Fruit fly (Drosophila melanogaster) whole organism, embryonic: Measurements from ENCODE around the gene mTTF.

ENCODE experiments used
- BEAF-32 ChIP-seq: fragments of 200-800 bp; sonication (Bioruptor generic); optimal IDR thresholded peaks from 3 replicates; lab custom pipeline; 2017; ENCODE audit warnings: missing biosample characterization, missing genetic modification characterization, mild to moderate bottlenecking, moderate library complexity, missing genetic modification reagents
- Bgb ChIP-seq: fragments of 200-800 bp; sonication (Bioruptor generic); IDR thresholded peaks from 2 replicates; pipeline ENCODE4 v1.3.6; 2022; ENCODE audit warnings: missing biosample characterization, missing genetic modification characterization; ENCODE audit not compliant: partially characterized antibody
- CG10267 ChIP-seq: fragments of 200-800 bp; sonication (Bioruptor generic); optimal IDR thresholded peaks from 2 replicates; lab custom pipeline; 2018; ENCODE audit warnings: missing biosample characterization, mild to moderate bottlenecking, missing genetic modification characterization, moderate library complexity
- CG10565 ChIP-seq: fragments of 200-800 bp; sonication (Bioruptor generic); optimal IDR thresholded peaks from 3 replicates; lab custom pipeline; 2016; ENCODE audit warnings: missing biosample characterization, mild to moderate bottlenecking, missing genetic modification characterization
- CG12299 ChIP-seq: fragments of 200-800 bp; sonication (Bioruptor generic); optimal IDR thresholded peaks from 2 replicates; lab custom pipeline; 2018; ENCODE audit warnings: missing biosample characterization, mild to moderate bottlenecking, missing genetic modification characterization
- CG15479 ChIP-seq: fragments of 200-800 bp; sonication (Bioruptor generic); optimal IDR thresholded peaks from 3 replicates; lab custom pipeline; 2019; ENCODE audit warnings: missing biosample characterization, mild to moderate bottlenecking, missing genetic modification characterization, moderate library complexity
- CG1602 ChIP-seq: fragments of 200-800 bp; sonication (Bioruptor generic); optimal IDR thresholded peaks from 3 replicates; lab custom pipeline; 2016; ENCODE audit warnings: missing biosample characterization, missing genetic modification characterization
- CG1647 ChIP-seq: fragments of 200-800 bp; sonication (Bioruptor generic); optimal IDR thresholded peaks from 3 replicates; lab custom pipeline; 2016; ENCODE audit warnings: missing biosample characterization, missing genetic modification characterization
- CG2712 ChIP-seq: fragments of 200-800 bp; optimal IDR thresholded peaks from 3 replicates; lab custom pipeline; 2019; ENCODE audit warnings: missing biosample characterization, mild to moderate bottlenecking, missing genetic modification characterization, moderate library complexity
- CG3281 ChIP-seq: fragments of 200-800 bp; sonication (Bioruptor generic); optimal IDR thresholded peaks from 3 replicates; lab custom pipeline; 2017; ENCODE audit warnings: missing biosample characterization, mild to moderate bottlenecking, missing genetic modification characterization
- CG3838 ChIP-seq: fragments of 200-800 bp; sonication (Bioruptor generic); optimal IDR thresholded peaks from 3 replicates; lab custom pipeline; 2016; ENCODE audit warnings: missing biosample characterization, missing genetic modification characterization
- CG4730 ChIP-seq: fragments of 200-800 bp; sonication (Bioruptor generic); IDR thresholded peaks from 2 replicates; pipeline ENCODE4 v1.3.6; 2022; ENCODE audit warnings: missing biosample characterization, missing genetic modification characterization
- CG6272 ChIP-seq: fragments of 200-800 bp; sonication (Bioruptor generic); IDR thresholded peaks from 2 replicates; pipeline ENCODE4 v1.3.6; 2022; ENCODE audit warnings: missing biosample characterization, missing genetic modification characterization
- CG7963 ChIP-seq: fragments of 200-800 bp; sonication (Bioruptor generic); IDR thresholded peaks from 3 replicates; pipeline ENCODE4 v1.3.6; 2022; ENCODE audit warnings: missing biosample characterization, missing genetic modification characterization; ENCODE audit not compliant: partially characterized antibody
- CG8281 ChIP-seq: fragments of 200-800 bp; sonication (Bioruptor generic); optimal IDR thresholded peaks from 2 replicates; lab custom pipeline; 2018; ENCODE audit warnings: missing biosample characterization, mild to moderate bottlenecking, missing genetic modification characterization, moderate library complexity
- CG8359 ChIP-seq: fragments of 200-800 bp; sonication (Bioruptor generic); optimal IDR thresholded peaks from 2 replicates; lab custom pipeline; 2017; ENCODE audit warnings: missing biosample characterization, mild to moderate bottlenecking, missing genetic modification characterization, borderline replicate concordance
- Deaf1 ChIP-seq: fragments of 200-800 bp; optimal IDR thresholded peaks from 3 replicates; lab custom pipeline; 2019; ENCODE audit warnings: missing biosample characterization, mild to moderate bottlenecking, missing genetic modification characterization, moderate library complexity
- Dfd ChIP-seq, 2 experiments: fragments of >200 bp; optimal IDR thresholded peaks; 2 replicates each; lab custom pipeline; 2017; ENCODE audit warnings: missing biosample characterization in 2 of 2, missing genetic modification characterization in 2 of 2
- Ets65A ChIP-seq: fragments of 200-800 bp; sonication (Bioruptor generic); peaks from one replicate; lab custom pipeline; 2016; ENCODE audit warnings: missing biosample characterization, missing genetic modification characterization
- Ets97D ChIP-seq: fragments of 200-800 bp; sonication (Bioruptor generic); optimal IDR thresholded peaks from 3 replicates; lab custom pipeline; 2016; ENCODE audit warnings: missing biosample characterization, missing genetic modification characterization
- GATAe ChIP-seq: fragments of 200-800 bp; sonication (Bioruptor generic); conservative IDR thresholded peaks from 2 replicates; pipeline ENCODE4 v1.3.6; 2022; ENCODE audit warnings: missing biosample characterization, missing genetic modification characterization
- Jarid2 ChIP-seq: fragments of 200-800 bp; sonication (Bioruptor generic); optimal IDR thresholded peaks from 3 replicates; lab custom pipeline; 2017; ENCODE audit warnings: mild to moderate bottlenecking, missing biosample characterization, missing genetic modification reagents, missing genetic modification characterization
- Mes4 ChIP-seq: fragments of 200-800 bp; sonication (Bioruptor generic); optimal IDR thresholded peaks from 2 replicates; lab custom pipeline; 2016; ENCODE audit warnings: missing biosample characterization, missing genetic modification characterization
- Mrtf ChIP-seq: fragments of 200-800 bp; sonication (Bioruptor generic); IDR thresholded peaks from 3 replicates; pipeline ENCODE4 v1.3.6; 2022; ENCODE audit warnings: missing biosample characterization, missing genetic modification characterization
- Pdp1 ChIP-seq, 2 experiments: fragments of 200-800 bp; sonication (Bioruptor generic); optimal IDR thresholded peaks; 3 replicates each; lab custom pipeline; 2016; ENCODE audit warnings: missing biosample characterization in 2 of 2, missing genetic modification characterization in 2 of 2, mild to moderate bottlenecking in 1 of 2, moderate library complexity in 1 of 2
- Rx ChIP-seq: fragments of 200-800 bp; sonication (Bioruptor generic); IDR thresholded peaks from 2 replicates; pipeline ENCODE4 v1.3.6; 2022; ENCODE audit warnings: missing biosample characterization, missing genetic modification characterization
- Tbp ChIP-seq: fragments of >200 bp; optimal IDR thresholded peaks from 2 replicates; lab custom pipeline; 2018; ENCODE audit warnings: missing biosample characterization, missing genetic modification characterization
- Trl ChIP-seq, 3 experiments: fragments of >200 bp in 2 of 3; fragments of 200-800 bp in 1 of 3; sonication (Bioruptor generic) in 1 of 3; optimal IDR thresholded peaks; 2 replicates in 1 of 3; 3 replicates in 2 of 3; lab custom pipeline; 2016 to 2017; ENCODE audit warnings: missing biosample characterization in 1 of 3, missing genetic modification characterization in 1 of 3
- YL-1 ChIP-seq: fragments of 200-800 bp; sonication (Bioruptor generic); optimal IDR thresholded peaks from 3 replicates; lab custom pipeline; 2017; ENCODE audit warnings: missing biosample characterization, mild to moderate bottlenecking, missing genetic modification characterization
- ap ChIP-seq: fragments of 200-800 bp; sonication (Bioruptor generic); IDR thresholded peaks from 2 replicates; pipeline ENCODE4 v1.3.6; 2022; ENCODE audit warnings: missing biosample characterization, missing genetic modification characterization
- croc ChIP-seq: fragments of 200-800 bp; sonication (Bioruptor generic); conservative IDR thresholded peaks from 3 replicates; pipeline ENCODE4 v1.3.6; 2022; ENCODE audit warnings: missing biosample characterization, missing genetic modification characterization
- dpn ChIP-seq, 2 experiments: fragments of 200-800 bp; sonication (Bioruptor generic); optimal IDR thresholded peaks; 3 replicates each; lab custom pipeline; 2016; ENCODE audit warnings: missing biosample characterization in 2 of 2, missing genetic modification characterization in 2 of 2
- fd3F ChIP-seq: fragments of 200-800 bp; sonication (Bioruptor generic); optimal IDR thresholded peaks from 2 replicates; lab custom pipeline; 2018; ENCODE audit warnings: missing biosample characterization, mild to moderate bottlenecking, missing genetic modification characterization, moderate library complexity
- gfzf ChIP-seq: fragments of 200-800 bp; sonication (Bioruptor generic); optimal IDR thresholded peaks from 2 replicates; lab custom pipeline; 2016; ENCODE audit warnings: missing biosample characterization, mild to moderate bottlenecking, missing genetic modification characterization, moderate library complexity
- gsb-n ChIP-seq: fragments of 200-800 bp; sonication (Bioruptor generic); optimal IDR thresholded peaks from 3 replicates; lab custom pipeline; 2018; ENCODE audit warnings: missing biosample characterization, mild to moderate bottlenecking, missing genetic modification characterization
- jigr1 ChIP-seq: fragments of 200-800 bp; sonication (Bioruptor generic); IDR thresholded peaks from 3 replicates; pipeline ENCODE4 v1.3.6; 2022; ENCODE audit warnings: missing biosample characterization, missing genetic modification characterization
- kah ChIP-seq: fragments of 200-800 bp; sonication (Bioruptor generic); optimal IDR thresholded peaks from 2 replicates; lab custom pipeline; 2018; ENCODE audit warnings: missing biosample characterization, mild to moderate bottlenecking, missing genetic modification characterization
- kni ChIP-seq: fragments of 200-800 bp; sonication (Bioruptor generic); optimal IDR thresholded peaks from 3 replicates; lab custom pipeline; 2017; ENCODE audit warnings: mild to moderate bottlenecking, missing biosample characterization, missing genetic modification reagents, missing genetic modification characterization
- nerfin-1 ChIP-seq: fragments of 200-800 bp; sonication (Bioruptor generic); optimal IDR thresholded peaks from 3 replicates; lab custom pipeline; 2019; ENCODE audit warnings: missing biosample characterization, mild to moderate bottlenecking, missing genetic modification characterization, moderate library complexity
- org-1 ChIP-seq: fragments of 200-800 bp; sonication (Bioruptor generic); optimal IDR thresholded peaks from 2 replicates; lab custom pipeline; 2017; ENCODE audit warnings: missing biosample characterization, missing genetic modification characterization
- pan ChIP-seq, 4 experiments: fragments of >200 bp in 3 of 4; fragments of 200-800 bp in 1 of 4; sonication (Bioruptor generic) in 1 of 4; optimal IDR thresholded peaks in 3 of 4; IDR thresholded peaks in 1 of 4; 2 replicates each; pipeline versions ENCODE4 v1.3.6 to Lab custom; 2017 to 2022; ENCODE audit warnings: missing biosample characterization in 2 of 4, missing genetic modification characterization in 2 of 4, mixed read lengths in 1 of 4
- repo ChIP-seq: fragments of 200-800 bp; sonication (Bioruptor generic); optimal IDR thresholded peaks from 2 replicates; lab custom pipeline; 2016; ENCODE audit warnings: missing biosample characterization, missing genetic modification characterization
- run ChIP-seq: fragments of 200-800 bp; sonication (Bioruptor generic); optimal IDR thresholded peaks from 3 replicates; lab custom pipeline; 2018; ENCODE audit warnings: missing biosample characterization, mild to moderate bottlenecking, missing genetic modification characterization
- slbo ChIP-seq: fragments of 200-800 bp; sonication (Bioruptor generic); IDR thresholded peaks from 2 replicates; pipeline ENCODE4 v1.3.6; 2022; ENCODE audit warnings: missing biosample characterization, missing genetic modification characterization
- tap ChIP-seq: fragments of 200-800 bp; optimal IDR thresholded peaks from 3 replicates; lab custom pipeline; 2019; ENCODE audit warnings: missing biosample characterization, mild to moderate bottlenecking, missing genetic modification characterization, moderate library complexity
- tgo ChIP-seq: fragments of 200-800 bp; sonication (Bioruptor generic); IDR thresholded peaks from 3 replicates; pipeline ENCODE4 v1.3.6; 2022; ENCODE audit warnings: missing biosample characterization, missing genetic modification characterization
- tin ChIP-seq: fragments of 200-800 bp; sonication (Bioruptor generic); optimal IDR thresholded peaks from 3 replicates; lab custom pipeline; 2016; ENCODE audit warnings: missing biosample characterization, missing genetic modification characterization
- tna ChIP-seq: fragments of 200-800 bp; sonication (Bioruptor generic); IDR thresholded peaks from 2 replicates; pipeline ENCODE4 v1.3.6; 2022; ENCODE audit warnings: missing biosample characterization, missing genetic modification characterization; ENCODE audit not compliant: partially characterized antibody
- usp ChIP-seq: fragments of >200 bp; optimal IDR thresholded peaks from 2 replicates; lab custom pipeline; 2017; ENCODE audit warnings: missing biosample characterization, missing genetic modification characterization

The mTTF gene

dm6 chr2L:14300718-14301361, 47.8 kb downstream of the mTTF start (continued):
- TF ChIP-seq BEAF-32 (GFP tag; lab: Kevin White, UChicago) (no peak), usp (no peak), Bgb (peak; percentile 29; the same call in 1 of the 2 replicates), slbo (GFP tag; lab: Robert Waterston, UW) (no peak), croc (GFP tag; lab: Robert Waterston, UW) (no peak), gfzf (GFP tag; lab: Kevin White, UChicago) (no peak), Mes4 (GFP tag; lab: Kevin White, UChicago) (no peak), kni (GFP tag; lab: Kevin White, UChicago) (peak; percentile 6), ap (GFP tag; lab: Robert Waterston, UW) (no peak), CG4730 (no peak), Ets97D (GFP tag; lab: Kevin White, UChicago) (no peak), CG6272 (GFP tag; lab: Robert Waterston, UW) (no peak), CG7963 (GFP tag; lab: Robert Waterston, UW) (no peak), tna (GFP tag; lab: Robert Waterston, UW) (no peak; the same call in 1 of the 2 replicates), CG15479 (GFP tag; lab: Kevin White, UChicago) (no peak), CG1602 (GFP tag; lab: Kevin White, UChicago) (no peak), Mrtf (GFP tag; lab: Robert Waterston, UW) (no peak), Trl (optimal IDR thresholded peaks at IDR 0.05; lab: Kevin White, UChicago) (peak; percentile 62 to 64), Trl (GFP tag; optimal IDR thresholded peaks at IDR 0.05; lab: Kevin White, UChicago) (no peak), repo (no peak), Pdp1 (GFP tag; optimal IDR thresholded peaks at IDR 0.05; lab: Kevin White, UChicago) (no peak), dpn (GFP tag; optimal IDR thresholded peaks at IDR 0.05; lab: Kevin White, UChicago) (no peak), CG3281 (GFP tag; lab: Kevin White, UChicago) (no peak), kah (GFP tag; lab: Kevin White, UChicago) (peak; percentile 1), org-1 (GFP tag; lab: Kevin White, UChicago) (no peak), jigr1 (GFP tag; lab: Robert Waterston, UW) (no peak), CG12299 (tag; lab: Kevin White, UChicago) (no peak), tap (no peak), pan (optimal IDR thresholded peaks at IDR 0.05; lab: Kevin White, UChicago) (no peak), pan (GFP tag; optimal IDR thresholded peaks at IDR 0.05 in 1 of 2, IDR thresholded peaks at IDR 0.05 in 1 of 2) (no peak), Dfd (GFP tag; optimal IDR thresholded peaks at IDR 0.05; lab: Kevin White, UChicago) (no peak), Ets65A (GFP tag; lab: Kevin White, UChicago) (no peak), gsb-n (tag; lab: Kevin White, UChicago) (no peak), tgo (GFP tag; lab: Robert Waterston, UW) (no peak), YL-1 (GFP tag; lab: Kevin White, UChicago) (no peak), Deaf1 (tag; lab: Kevin White, UChicago) (peak; percentile 96), CG10565 (GFP tag; lab: Kevin White, UChicago) (no peak), CG10267 (no peak), CG8281 (peak; percentile 19), tin (GFP tag; lab: Kevin White, UChicago) (no peak), Rx (GFP tag; lab: Robert Waterston, UW) (no peak), GATAe (GFP tag; lab: Robert Waterston, UW) (no peak), Jarid2 (peak; percentile 88), CG8359 (GFP tag; lab: Kevin White, UChicago) (no peak), CG3838 (GFP tag; lab: Kevin White, UChicago) (no peak), CG1647 (GFP tag; lab: Kevin White, UChicago) (no peak), Tbp (GFP tag; lab: Kevin White, UChicago) (no peak), fd3F (GFP tag; lab: Kevin White, UChicago) (no peak), run (tag; lab: Kevin White, UChicago) (no peak), CG2712 (tag; lab: Kevin White, UChicago) (no peak), nerfin-1 (tag; lab: Kevin White, UChicago) (no peak)
